Fruit fly (Drosophila melanogaster) whole organism, pupa: ENCODE measurements around the gene Arr2.

Experiments used
- CG10348 ChIP-seq: fragments of 200-800 bp; sonication (Bioruptor generic); IDR thresholded peaks from 2 replicates; pipeline ENCODE4 v1.3.6; 2022; ENCODE audit warnings: missing biosample characterization, missing genetic modification characterization
- CG12605 ChIP-seq: fragments of 200-800 bp; sonication (Bioruptor generic); IDR thresholded peaks from 2 replicates; pipeline ENCODE4 v1.3.6; 2022; ENCODE audit warnings: missing biosample characterization, missing genetic modification characterization
- CG13204 ChIP-seq: fragments of 200-800 bp; sonication (Bioruptor generic); optimal IDR thresholded peaks from 2 replicates; lab custom pipeline; 2018; ENCODE audit warnings: missing biosample characterization, mild to moderate bottlenecking, missing genetic modification characterization, moderate library complexity
- CG14655 ChIP-seq: fragments of 200-800 bp; sonication (Bioruptor generic); optimal IDR thresholded peaks from 3 replicates; lab custom pipeline; 2017; ENCODE audit warnings: mild to moderate bottlenecking, missing biosample characterization, missing genetic modification reagents, missing genetic modification characterization
- CG15710 ChIP-seq: fragments of 200-800 bp; sonication (Bioruptor generic); optimal IDR thresholded peaks from 2 replicates; lab custom pipeline; 2018; ENCODE audit warnings: missing biosample characterization, mild to moderate bottlenecking, missing genetic modification characterization, moderate library complexity
- CG32121 ChIP-seq: fragments of 200-800 bp; sonication (Bioruptor generic); IDR thresholded peaks from 2 replicates; pipeline ENCODE4 v1.3.6; 2022; ENCODE audit warnings: missing biosample characterization, missing genetic modification characterization
- CG8159 ChIP-seq: fragments of 200-800 bp; sonication (Bioruptor generic); optimal IDR thresholded peaks from 3 replicates; lab custom pipeline; 2018; ENCODE audit warnings: missing biosample characterization, mild to moderate bottlenecking, missing genetic modification characterization, moderate library complexity
- CG8301 ChIP-seq: fragments of 200-800 bp; sonication (Bioruptor generic); optimal IDR thresholded peaks from 2 replicates; lab custom pipeline; 2018; ENCODE audit warnings: missing biosample characterization, mild to moderate bottlenecking, missing genetic modification characterization
- D1 ChIP-seq: fragments of 200-800 bp; sonication (Bioruptor generic); optimal IDR thresholded peaks from 2 replicates; lab custom pipeline; 2018; ENCODE audit warnings: missing biosample characterization, mild to moderate bottlenecking, missing genetic modification characterization, moderate library complexity
- Ets98B ChIP-seq: fragments of 200-800 bp; sonication (Bioruptor generic); IDR thresholded peaks from 2 replicates; pipeline ENCODE4 v1.3.6; 2022; ENCODE audit warnings: missing biosample characterization, missing genetic modification characterization
- rn ChIP-seq: fragments of 200-800 bp; sonication (Bioruptor generic); IDR thresholded peaks from 2 replicates; pipeline ENCODE4 v1.3.6; 2022; ENCODE audit warnings: missing biosample characterization, missing genetic modification characterization

DNA sequence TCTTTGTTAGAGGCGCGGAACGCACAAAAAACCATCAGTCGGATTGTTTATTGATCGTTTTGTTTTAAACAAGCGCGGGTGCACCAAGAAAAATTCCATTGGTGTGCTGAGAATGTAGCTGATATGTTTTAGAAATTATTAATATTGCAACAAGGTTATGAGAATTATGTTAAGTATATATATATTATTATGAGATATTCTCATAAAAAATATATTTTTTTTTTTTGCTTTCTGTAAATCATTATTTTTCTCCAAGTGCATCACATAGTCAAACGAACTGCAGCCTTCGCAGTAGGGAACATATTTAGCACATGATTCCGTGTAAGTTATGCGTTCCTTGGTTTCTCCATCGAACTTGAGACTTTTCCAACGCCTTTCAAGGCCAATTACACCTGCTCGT is 19.8 kb downstream of the Arr2 start:
- TF ChIP-seq CG13204 (GFP tag; lab: Kevin White, UChicago): no peak
- no peak for TF ChIP-seq CG32121
- no peak for TF ChIP-seq D1 (tag; lab: Kevin White, UChicago)
- no peak for TF ChIP-seq CG8159
- no peak for TF ChIP-seq CG8301 (tag; lab: Kevin White, UChicago)
- TF ChIP-seq rn (GFP tag; lab: Robert Waterston, UW): no peak
- no peak for TF ChIP-seq CG15710 (tag; lab: Kevin White, UChicago)
- no peak for TF ChIP-seq CG14655 (GFP tag; lab: Kevin White, UChicago)
- 0 out of 2 replicates have a peak, but pooled peaks have one; percentile 19 for TF ChIP-seq Ets98B (GFP tag; lab: Robert Waterston, UW)
- TF ChIP-seq CG12605 (GFP tag; lab: Robert Waterston, UW): no peak
- no peak for TF ChIP-seq CG10348 (GFP tag; lab: Robert Waterston, UW)
